Fruit fly (Drosophila melanogaster) whole organism, embryonic: ENCODE results near the gene Ir76b.

Experiments used
- BEAF-32 ChIP-seq: fragments of 200-800 bp; sonication (Bioruptor generic); optimal IDR thresholded peaks from 3 replicates; lab custom pipeline; 2017; ENCODE audit warnings: missing biosample characterization, missing genetic modification characterization, mild to moderate bottlenecking, moderate library complexity, missing genetic modification reagents
- CG10462 ChIP-seq: fragments of 200-800 bp; sonication (Bioruptor generic); optimal IDR thresholded peaks from 2 replicates; lab custom pipeline; 2016; ENCODE audit warnings: missing biosample characterization, missing genetic modification characterization
- CG11093 ChIP-seq: fragments of 200-800 bp; sonication (Bioruptor generic); IDR thresholded peaks from 3 replicates; pipeline ENCODE4 v1.3.6; 2022; ENCODE audit warnings: missing biosample characterization, missing genetic modification characterization
- CG12071 ChIP-seq: fragments of 200-800 bp; sonication (Bioruptor generic); optimal IDR thresholded peaks from 3 replicates; lab custom pipeline; 2018; ENCODE audit warnings: missing biosample characterization, mild to moderate bottlenecking, missing genetic modification characterization
- CG12155 ChIP-seq: fragments of 200-800 bp; sonication (Bioruptor generic); optimal IDR thresholded peaks from 3 replicates; lab custom pipeline; 2016; ENCODE audit warnings: missing biosample characterization, missing genetic modification characterization
- CG1233 ChIP-seq: fragments of 200-800 bp; sonication (Bioruptor generic); optimal IDR thresholded peaks from 4 replicates; lab custom pipeline; 2018; ENCODE audit warnings: missing biosample characterization, mild to moderate bottlenecking, missing genetic modification characterization
- CG13894 ChIP-seq: fragments of 200-800 bp; sonication (Bioruptor generic); optimal IDR thresholded peaks from 3 replicates; lab custom pipeline; 2018; ENCODE audit warnings: missing biosample characterization, mild to moderate bottlenecking, missing genetic modification characterization, moderate library complexity
- CG1792 ChIP-seq: fragments of 200-800 bp; sonication (Bioruptor generic); optimal IDR thresholded peaks from 2 replicates; lab custom pipeline; 2016; ENCODE audit warnings: missing biosample characterization, missing genetic modification characterization
- CG2120 ChIP-seq: fragments of 200-800 bp; sonication (Bioruptor generic); optimal IDR thresholded peaks from 3 replicates; lab custom pipeline; 2016; ENCODE audit warnings: missing biosample characterization, missing genetic modification characterization
- CG2202 ChIP-seq: fragments of 200-800 bp; sonication (Bioruptor generic); optimal IDR thresholded peaks from 2 replicates; lab custom pipeline; 2018; ENCODE audit warnings: missing biosample characterization, mild to moderate bottlenecking, missing genetic modification characterization
- CG2889 ChIP-seq: fragments of 200-800 bp; sonication (Bioruptor generic); IDR thresholded peaks from 3 replicates; pipeline ENCODE4 v1.3.6; 2022; ENCODE audit warnings: missing biosample characterization, missing genetic modification characterization
- CG31365 ChIP-seq: fragments of 200-800 bp; sonication (Bioruptor generic); optimal IDR thresholded peaks from 2 replicates; lab custom pipeline; 2018; ENCODE audit warnings: missing biosample characterization, mild to moderate bottlenecking, missing genetic modification characterization
- CG32772 ChIP-seq: fragments of 200-800 bp; sonication (Bioruptor generic); IDR thresholded peaks from 2 replicates; pipeline ENCODE4 v1.3.6; 2022; ENCODE audit warnings: missing biosample characterization, missing genetic modification characterization
- CG33557 ChIP-seq: fragments of 200-800 bp; sonication (Bioruptor generic); optimal IDR thresholded peaks from 2 replicates; lab custom pipeline; 2019; ENCODE audit warnings: missing biosample characterization, mild to moderate bottlenecking, missing genetic modification characterization, moderate library complexity
- CG4707 ChIP-seq: fragments of 200-800 bp; sonication (Bioruptor generic); optimal IDR thresholded peaks from 2 replicates; lab custom pipeline; 2018; ENCODE audit warnings: missing biosample characterization, mild to moderate bottlenecking, missing genetic modification characterization, moderate library complexity
- CG6175 ChIP-seq: fragments of 200-800 bp; sonication (Bioruptor generic); IDR thresholded peaks from 3 replicates; pipeline ENCODE4 v1.3.6; 2022; ENCODE audit warnings: missing biosample characterization, missing genetic modification characterization
- CG7556 ChIP-seq: fragments of 200-800 bp; sonication (Bioruptor generic); optimal IDR thresholded peaks from 2 replicates; lab custom pipeline; 2017; ENCODE audit warnings: missing biosample characterization, mild to moderate bottlenecking, missing genetic modification characterization
- CoRest ChIP-seq: fragments of 200-800 bp; sonication (Bioruptor generic); optimal IDR thresholded peaks from 3 replicates; lab custom pipeline; 2018; ENCODE audit warnings: missing biosample characterization, mild to moderate bottlenecking, missing genetic modification characterization, moderate library complexity
- D19B ChIP-seq: fragments of 200-800 bp; sonication (Bioruptor generic); optimal IDR thresholded peaks from 2 replicates; lab custom pipeline; 2017; ENCODE audit warnings: missing biosample characterization, mild to moderate bottlenecking, missing genetic modification characterization
- Dfd ChIP-seq, 2 experiments: fragments of >200 bp; optimal IDR thresholded peaks; 2 replicates each; lab custom pipeline; 2017; ENCODE audit warnings: missing biosample characterization in 2 of 2, missing genetic modification characterization in 2 of 2
- Drgx ChIP-seq: fragments of 200-800 bp; sonication (Bioruptor generic); IDR thresholded peaks from 2 replicates; pipeline ENCODE4 v1.3.6; 2022; ENCODE audit warnings: missing biosample characterization, missing genetic modification characterization
- Elba2 ChIP-seq: fragments of 200-800 bp; sonication (Bioruptor generic); optimal IDR thresholded peaks from 3 replicates; lab custom pipeline; 2016; ENCODE audit warnings: missing biosample characterization, missing genetic modification characterization
- HmgZ ChIP-seq: fragments of 200-800 bp; sonication (Bioruptor generic); optimal IDR thresholded peaks from 2 replicates; lab custom pipeline; 2018; ENCODE audit warnings: missing biosample characterization, mild to moderate bottlenecking, missing genetic modification characterization
- Hmx ChIP-seq: fragments of 200-800 bp; sonication (Bioruptor generic); optimal IDR thresholded peaks from 2 replicates; lab custom pipeline; 2016; ENCODE audit warnings: missing biosample characterization, missing genetic modification characterization
- Med ChIP-seq: fragments of 200-800 bp; sonication (Bioruptor generic); peaks from one replicate; lab custom pipeline; 2016; ENCODE audit warnings: missing biosample characterization, missing genetic modification characterization, mild to moderate bottlenecking, inconsistent platforms, moderate library complexity
- Meics ChIP-seq: fragments of 200-800 bp; sonication (Bioruptor generic); optimal IDR thresholded peaks from 2 replicates; lab custom pipeline; 2017; ENCODE audit warnings: missing biosample characterization, mild to moderate bottlenecking, missing genetic modification characterization
- Mrtf ChIP-seq: fragments of 200-800 bp; sonication (Bioruptor generic); IDR thresholded peaks from 3 replicates; pipeline ENCODE4 v1.3.6; 2022; ENCODE audit warnings: missing biosample characterization, missing genetic modification characterization
- Opbp ChIP-seq: fragments of 200-800 bp; sonication (Bioruptor generic); IDR thresholded peaks from 3 replicates; pipeline ENCODE4 v1.3.6; 2022; ENCODE audit warnings: missing biosample characterization, missing genetic modification characterization; ENCODE audit not compliant: partially characterized antibody
- PHDP ChIP-seq: fragments of 200-800 bp; sonication (Bioruptor generic); optimal IDR thresholded peaks from 3 replicates; lab custom pipeline; 2018; ENCODE audit warnings: missing biosample characterization, mild to moderate bottlenecking, missing genetic modification characterization, moderate library complexity
- Spps ChIP-seq: fragments of 200-800 bp; sonication (Bioruptor generic); optimal IDR thresholded peaks from 2 replicates; lab custom pipeline; 2018; ENCODE audit warnings: missing biosample characterization, mild to moderate bottlenecking, missing genetic modification characterization
- Sry-δ ChIP-seq: fragments of 200-800 bp; sonication (Bioruptor generic); optimal IDR thresholded peaks from 2 replicates; lab custom pipeline; 2016; ENCODE audit warnings: missing biosample characterization, missing genetic modification characterization
- ci ChIP-seq: fragments of 200-800 bp; sonication (Bioruptor generic); IDR thresholded peaks from 3 replicates; pipeline ENCODE4 v1.3.6; 2022; ENCODE audit warnings: missing biosample characterization, missing genetic modification characterization
- corto ChIP-seq: fragments of 200-800 bp; sonication (Bioruptor generic); optimal IDR thresholded peaks from 2 replicates; lab custom pipeline; 2016; ENCODE audit warnings: missing biosample characterization, mild to moderate bottlenecking, missing genetic modification characterization, moderate library complexity
- crol ChIP-seq: fragments of 200-800 bp; sonication (Bioruptor generic); IDR thresholded peaks from 2 replicates; pipeline ENCODE4 v1.3.6; 2022; ENCODE audit warnings: missing biosample characterization, missing genetic modification characterization
- ewg ChIP-seq: fragments of 200-800 bp; sonication (Bioruptor generic); optimal IDR thresholded peaks from 3 replicates; lab custom pipeline; 2017; ENCODE audit warnings: mild to moderate bottlenecking, missing biosample characterization, missing genetic modification reagents, missing genetic modification characterization
- gce ChIP-seq: fragments of 200-800 bp; sonication (Bioruptor generic); IDR thresholded peaks from 3 replicates; pipeline ENCODE4 v1.3.6; 2022; ENCODE audit warnings: missing biosample characterization, missing genetic modification characterization
- gcm ChIP-seq: fragments of 200-800 bp; sonication (Bioruptor generic); optimal IDR thresholded peaks from 2 replicates; lab custom pipeline; 2019; ENCODE audit warnings: missing biosample characterization, mild to moderate bottlenecking, missing genetic modification characterization, moderate library complexity
- gcm2 ChIP-seq: fragments of 200-800 bp; sonication (Bioruptor generic); optimal IDR thresholded peaks from 2 replicates; lab custom pipeline; 2016; ENCODE audit warnings: missing biosample characterization, missing genetic modification characterization
- ham ChIP-seq: fragments of 200-800 bp; sonication (Bioruptor generic); IDR thresholded peaks from 2 replicates; pipeline ENCODE4 v1.3.6; 2022; ENCODE audit warnings: missing biosample characterization, missing genetic modification characterization
- hth ChIP-seq: fragments of >200 bp; optimal IDR thresholded peaks from 2 replicates; lab custom pipeline; 2017; ENCODE audit warnings: inconsistent platforms
- insv ChIP-seq, 2 experiments: fragments of 200-800 bp; sonication (Bioruptor generic); optimal IDR thresholded peaks; 3 replicates each; lab custom pipeline; 2016 to 2018; ENCODE audit warnings: missing biosample characterization in 2 of 2, missing genetic modification characterization in 2 of 2
- mld ChIP-seq: fragments of 200-800 bp; sonication (Bioruptor generic); IDR thresholded peaks from 3 replicates; pipeline ENCODE4 v1.3.6; 2022; ENCODE audit warnings: missing biosample characterization, missing genetic modification characterization; ENCODE audit not compliant: partially characterized antibody
- oc ChIP-seq: fragments of 200-800 bp; sonication (Bioruptor generic); optimal IDR thresholded peaks from 2 replicates; lab custom pipeline; 2018; ENCODE audit warnings: missing biosample characterization, mild to moderate bottlenecking, missing genetic modification characterization, moderate library complexity
- onecut ChIP-seq: fragments of 200-800 bp; sonication (Bioruptor generic); IDR thresholded peaks from 2 replicates; pipeline ENCODE4 v1.3.6; 2022; ENCODE audit warnings: missing biosample characterization, missing genetic modification characterization
- pnt ChIP-seq: fragments of 200-800 bp; sonication (Bioruptor generic); optimal IDR thresholded peaks from 3 replicates; lab custom pipeline; 2016; ENCODE audit warnings: missing biosample characterization, missing genetic modification characterization
- sna ChIP-seq: fragments of 200-800 bp; sonication (Bioruptor generic); IDR thresholded peaks from 2 replicates; pipeline ENCODE4 v1.3.6; 2022; ENCODE audit warnings: missing biosample characterization, missing genetic modification characterization; ENCODE audit not compliant: partially characterized antibody
- tin ChIP-seq: fragments of 200-800 bp; sonication (Bioruptor generic); optimal IDR thresholded peaks from 3 replicates; lab custom pipeline; 2016; ENCODE audit warnings: missing biosample characterization, missing genetic modification characterization
- vnd ChIP-seq: fragments of 200-800 bp; sonication (Bioruptor generic); IDR thresholded peaks from 3 replicates; pipeline ENCODE4 v1.3.6; 2022; ENCODE audit warnings: missing biosample characterization, missing genetic modification characterization; ENCODE audit not compliant: partially characterized antibody
- zfh1 ChIP-seq: fragments of 200-800 bp; sonication (Bioruptor generic); IDR thresholded peaks from 3 replicates; pipeline ENCODE4 v1.3.6; 2022; ENCODE audit warnings: missing biosample characterization, missing genetic modification characterization

Gene Ir76b

dm6 chr3L:20123038-20123437 is 11.7 kb upstream of the Ir76b start (continued):
- peak; percentile 10 for TF ChIP-seq Med (GFP tag; lab: Kevin White, UChicago)

- TF ChIP-seq Drgx (GFP tag; lab: Robert Waterston, UW) (no peak), D19B (GFP tag; lab: Kevin White, UChicago) (peak; percentile 22), CG7556 (GFP tag; lab: Kevin White, UChicago) (no peak), mld (no peak), BEAF-32 (GFP tag; lab: Kevin White, UChicago) (peak; percentile 65), CG1233 (GFP tag; lab: Kevin White, UChicago) (no peak), ci (GFP tag; lab: Robert Waterston, UW) (peak; percentile 38; the same call in 1 of the 3 replicates), gce (GFP tag; lab: Robert Waterston, UW) (no peak), Hmx (GFP tag; lab: Kevin White, UChicago) (no peak), Spps (no peak), crol (GFP tag; lab: Robert Waterston, UW) (no peak), Meics (GFP tag; lab: Kevin White, UChicago) (no peak), ham (GFP tag; lab: Robert Waterston, UW) (no peak), gcm2 (GFP tag; lab: Kevin White, UChicago) (no peak), CG32772 (no peak), CG6175 (GFP tag; lab: Robert Waterston, UW) (no peak), corto (GFP tag; lab: Kevin White, UChicago) (no peak), gcm (no peak), vnd (GFP tag; lab: Robert Waterston, UW) (no peak), CG10462 (no peak), CG31365 (tag; lab: Kevin White, UChicago) (no peak), onecut (GFP tag; lab: Robert Waterston, UW) (no peak), CG12071 (GFP tag; lab: Kevin White, UChicago) (no peak), CG13894 (tag; lab: Kevin White, UChicago) (peak; percentile 6), oc (tag; lab: Kevin White, UChicago) (no peak), Dfd (GFP tag; optimal IDR thresholded peaks at IDR 0.05; lab: Kevin White, UChicago) (no peak), hth (lab: Kevin White, UChicago) (no peak), CG4707 (GFP tag; lab: Kevin White, UChicago) (no peak), sna (GFP tag; lab: Robert Waterston, UW) (no peak), Sry-δ (GFP tag; lab: Kevin White, UChicago) (peak; percentile 10), CG33557 (GFP tag; lab: Kevin White, UChicago) (no peak), HmgZ (tag; lab: Kevin White, UChicago) (no peak), Mrtf (GFP tag; lab: Robert Waterston, UW) (no peak), Elba2 (GFP tag; lab: Kevin White, UChicago) (no peak), CG2202 (tag; lab: Kevin White, UChicago) (no peak), CG2889 (no peak), Opbp (GFP tag; lab: Robert Waterston, UW) (no peak; the same call in 2 of the 3 replicates), pnt (GFP tag; lab: Kevin White, UChicago) (no peak), insv (GFP tag; optimal IDR thresholded peaks at IDR 0.05; lab: Kevin White, UChicago) (no peak), PHDP (tag; lab: Kevin White, UChicago) (peak; percentile 8), CG1792 (GFP tag; lab: Kevin White, UChicago) (no peak), tin (GFP tag; lab: Kevin White, UChicago) (no peak), ewg (GFP tag; lab: Kevin White, UChicago) (no peak), CG12155 (GFP tag; lab: Kevin White, UChicago) (no peak), CoRest (tag; lab: Kevin White, UChicago) (peak; percentile 17), CG2120 (peak; percentile 34), CG11093 (GFP tag; lab: Robert Waterston, UW) (no peak), zfh1 (GFP tag; lab: Robert Waterston, UW) (no peak)
Measured at dm6 chr3L:20112797-20113368, 1.5 kb upstream of the Ir76b start, which contains the start of gene CG14187. Gene CG14187, minus strand, starts transcription at chr3L:20112847.
